Worm (Caenorhabditis elegans) whole organism, mixed stage, embryonic: Measurements from ENCODE around the gene nas-21.

Experiments
- M03D4.4 ChIP-seq: sonication (generic microtip); optimal IDR thresholded peaks from 2 replicates; lab custom pipeline; 2017; ENCODE audit warnings: mild to moderate bottlenecking, missing genetic modification characterization, missing compliant biosample characterization
- bed-3 ChIP-seq: fragments of 200-800 bp; sonication (Bioruptor generic); optimal IDR thresholded peaks from 3 replicates; lab custom pipeline; 2018; ENCODE audit warnings: mild to moderate bottlenecking, missing genetic modification characterization, moderate library complexity, missing compliant biosample characterization
- blmp-1 ChIP-seq: fragments of 150-350 bp; optimal IDR thresholded peaks from 2 replicates; lab custom pipeline; 2014; ENCODE audit warnings: missing biosample characterization, missing genetic modification characterization
- ceh-39 ChIP-seq: fragments of 150-350 bp; optimal IDR thresholded peaks from 2 replicates; lab custom pipeline; 2014; ENCODE audit warnings: missing biosample characterization, missing genetic modification characterization
- ceh-43 ChIP-seq: fragments of 200-800 bp; sonication (Bioruptor generic); optimal IDR thresholded peaks from 2 replicates; lab custom pipeline; 2018; ENCODE audit warnings: mild to moderate bottlenecking, missing genetic modification characterization, moderate library complexity, missing compliant biosample characterization
- ceh-83 ChIP-seq: fragments of 200-800 bp; sonication (Bioruptor generic); optimal IDR thresholded peaks from 2 replicates; lab custom pipeline; 2018; ENCODE audit warnings: mild to moderate bottlenecking, missing genetic modification characterization, missing compliant biosample characterization
- ces-1 ChIP-seq: fragments of 150-350 bp; optimal IDR thresholded peaks from 2 replicates; lab custom pipeline; 2014; ENCODE audit warnings: missing biosample characterization, missing genetic modification reagents, missing genetic modification characterization
- drap-1 ChIP-seq: fragments of 200-800 bp; sonication (Bioruptor generic); optimal IDR thresholded peaks from 3 replicates; lab custom pipeline; 2018; ENCODE audit warnings: mild to moderate bottlenecking, missing genetic modification characterization, missing compliant biosample characterization
- elt-1 ChIP-seq: sonication (generic microtip); optimal IDR thresholded peaks from 2 replicates; lab custom pipeline; 2017; ENCODE audit warnings: missing genetic modification characterization, mild to moderate bottlenecking, missing compliant biosample characterization, antibody characterized with exemption, moderate library complexity, borderline replicate concordance; ENCODE audit not compliant: insufficient read depth
- elt-3 ChIP-seq: fragments of 150-350 bp; optimal IDR thresholded peaks from 2 replicates; lab custom pipeline; 2014; ENCODE audit warnings: missing biosample characterization, missing genetic modification characterization
- flh-1 ChIP-seq: fragments of 200-800 bp; sonication (Bioruptor generic); optimal IDR thresholded peaks from 2 replicates; lab custom pipeline; 2018; ENCODE audit warnings: mild to moderate bottlenecking, missing genetic modification characterization, moderate library complexity, missing compliant biosample characterization
- hlh-1 ChIP-seq: fragments of 150-350 bp; optimal IDR thresholded peaks from 2 replicates; lab custom pipeline; 2014; ENCODE audit warnings: missing biosample characterization, missing genetic modification reagents, missing genetic modification characterization
- lin-13 ChIP-seq: fragments of 150-350 bp; optimal IDR thresholded peaks from 2 replicates; lab custom pipeline; 2014; ENCODE audit warnings: missing biosample characterization, missing genetic modification characterization
- lin-32 ChIP-seq: fragments of 200-800 bp; sonication (Bioruptor generic); optimal IDR thresholded peaks from 2 replicates; lab custom pipeline; 2018; ENCODE audit warnings: mild to moderate bottlenecking, missing genetic modification characterization, missing compliant biosample characterization
- lsy-2 ChIP-seq: fragments of 150-350 bp; optimal IDR thresholded peaks from 2 replicates; lab custom pipeline; 2014; ENCODE audit warnings: missing biosample characterization, missing genetic modification characterization
- mab-5 ChIP-seq: fragments of 150-350 bp; optimal IDR thresholded peaks from 2 replicates; lab custom pipeline; 2014; ENCODE audit warnings: missing biosample characterization, missing genetic modification characterization
- mep-1 ChIP-seq: fragments of 150-350 bp; optimal IDR thresholded peaks from 2 replicates; lab custom pipeline; 2017; ENCODE audit warnings: missing biosample characterization, missing genetic modification reagents, missing genetic modification characterization, inconsistent platforms
- mls-2 ChIP-seq: sonication (generic microtip); optimal IDR thresholded peaks from 2 replicates; lab custom pipeline; 2016; ENCODE audit warnings: mild to moderate bottlenecking, missing genetic modification characterization, moderate library complexity, missing compliant biosample characterization
- nhr-12 ChIP-seq: fragments of 150-350 bp; optimal IDR thresholded peaks from 2 replicates; lab custom pipeline; 2014; ENCODE audit warnings: missing biosample characterization, missing genetic modification characterization
- nhr-2 ChIP-seq: fragments of 150-350 bp; optimal IDR thresholded peaks from 2 replicates; lab custom pipeline; 2014; ENCODE audit warnings: missing biosample characterization, missing genetic modification characterization
- nhr-28 ChIP-seq: fragments of 150-350 bp; optimal IDR thresholded peaks from 2 replicates; lab custom pipeline; 2014; ENCODE audit warnings: missing biosample characterization, missing genetic modification characterization
- nhr-76 ChIP-seq: sonication (generic microtip); optimal IDR thresholded peaks from 2 replicates; lab custom pipeline; 2017; ENCODE audit warnings: missing biosample characterization, missing genetic modification characterization
- pha-4 ChIP-seq: fragments of 150-350 bp; optimal IDR thresholded peaks from 2 replicates; lab custom pipeline; 2018; ENCODE audit warnings: missing biosample characterization, missing genetic modification reagents, missing genetic modification characterization
- sem-2 ChIP-seq: fragments of 200-800 bp; sonication (Bioruptor generic); optimal IDR thresholded peaks from 2 replicates; lab custom pipeline; 2018; ENCODE audit warnings: mild to moderate bottlenecking, missing genetic modification characterization, missing compliant biosample characterization
- snpc-4 ChIP-seq: fragments of 150-350 bp; optimal IDR thresholded peaks from 2 replicates; lab custom pipeline; 2014; ENCODE audit warnings: missing biosample characterization, missing genetic modification characterization
- sptf-1 ChIP-seq: sonication (generic microtip); optimal IDR thresholded peaks from 2 replicates; lab custom pipeline; 2017; ENCODE audit warnings: mild to moderate bottlenecking, missing genetic modification characterization, moderate library complexity, missing compliant biosample characterization
- tbx-8 ChIP-seq: fragments of 200-800 bp; sonication (Bioruptor generic); optimal IDR thresholded peaks from 2 replicates; lab custom pipeline; 2018; ENCODE audit warnings: mild to moderate bottlenecking, missing genetic modification characterization, moderate library complexity, missing compliant biosample characterization
- unc-120 ChIP-seq: sonication (generic microtip); optimal IDR thresholded peaks from 2 replicates; lab custom pipeline; 2017; ENCODE audit warnings: missing genetic modification characterization, missing compliant biosample characterization; ENCODE audit not compliant: poor library complexity, severe bottlenecking
- unc-39 ChIP-seq: fragments of 150-350 bp; optimal IDR thresholded peaks from 2 replicates; lab custom pipeline; 2014; ENCODE audit warnings: missing biosample characterization, missing genetic modification characterization
- unc-62 ChIP-seq: fragments of 150-350 bp; optimal IDR thresholded peaks from 2 replicates; lab custom pipeline; 2014; ENCODE audit warnings: missing biosample characterization, missing genetic modification reagents, missing genetic modification characterization
- zip-8 ChIP-seq: fragments of 150-350 bp; optimal IDR thresholded peaks from 2 replicates; lab custom pipeline; 2014; ENCODE audit warnings: missing biosample characterization, missing genetic modification characterization
- ztf-11 ChIP-seq: fragments of 150-350 bp; optimal IDR thresholded peaks from 2 replicates; lab custom pipeline; 2014; ENCODE audit warnings: missing biosample characterization, missing genetic modification characterization

nas-21 gene

DNA sequence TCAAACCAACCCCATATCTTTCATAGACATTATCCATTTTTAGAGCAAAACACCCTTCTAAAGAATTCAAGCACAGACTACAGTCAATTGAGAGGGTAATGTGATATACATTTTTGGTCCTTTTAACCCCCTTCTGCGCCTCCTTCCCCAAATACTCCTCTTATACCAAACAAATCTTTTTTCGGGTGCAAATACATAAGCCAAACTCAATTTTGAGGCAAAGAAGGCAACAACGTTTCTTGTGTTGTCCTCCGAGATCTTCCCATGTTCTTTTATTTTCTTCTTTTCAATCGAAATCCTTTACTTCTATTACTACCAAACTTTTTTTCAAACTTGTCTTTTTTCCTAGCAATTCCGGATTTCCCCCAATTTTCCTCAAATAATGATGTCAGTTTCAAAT, 17.4 kb upstream of the nas-21 start:
- TF ChIP-seq ces-1 (GFP tag; lab: Kevin White, UChicago) (peak; percentile 54), zip-8 (no peak), ceh-43 (GFP tag; lab: Kevin White, UChicago) (no peak)

ce11 chrV:11459255-11459654, 13.1 kb upstream of the nas-21 start, which contains the start of gene T11F9.1:
Gene T11F9.1, plus strand, starts transcription at chrV:11459555.
- TF ChIP-seq bed-3 (GFP tag; lab: Kevin White, UChicago) (no peak), zip-8 (no peak), mep-1 (tag; lab: Kevin White, UChicago) (no peak), nhr-2 (tag; lab: Kevin White, UChicago) (no peak), nhr-28 (tag; lab: Kevin White, UChicago) (no peak), ceh-83 (no peak), elt-3 (tag; lab: Kevin White, UChicago) (no peak), lin-32 (GFP tag; lab: Kevin White, UChicago) (no peak), ceh-39 (tag; lab: Kevin White, UChicago) (no peak)

DNA sequence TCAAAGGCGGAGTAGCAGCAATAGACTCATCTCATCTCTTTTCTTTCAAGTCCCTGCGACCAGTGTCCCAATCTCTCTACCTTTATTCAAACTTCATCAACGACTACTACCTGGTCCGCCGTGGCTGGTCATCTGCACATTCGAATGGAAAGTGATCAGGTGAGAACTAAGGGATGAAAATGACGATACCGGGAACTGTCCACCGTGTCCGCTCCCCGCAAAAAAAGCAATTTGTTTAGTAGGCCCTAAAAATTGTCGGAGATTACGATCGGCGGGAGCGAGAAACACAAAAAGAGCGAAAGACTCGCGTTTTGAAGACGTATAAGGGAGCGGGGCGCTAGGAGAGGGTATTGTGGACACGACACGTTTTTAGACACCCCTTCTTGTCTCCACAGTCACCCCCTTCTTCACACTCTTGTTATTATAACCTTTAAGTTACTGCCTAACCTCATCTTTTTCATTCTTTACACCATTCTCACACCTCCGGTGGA, 9.4 kb upstream of the nas-21 start, which contains the start of gene zipt-16:
zipt-16 (plus strand) TSS at position 51 of the 491 bp plus-strand sequence.
- TF ChIP-seq ces-1 (GFP tag; lab: Kevin White, UChicago) (no peak), nhr-12 (tag; lab: Kevin White, UChicago) (no peak), nhr-2 (tag; lab: Kevin White, UChicago) (no peak), lsy-2 (tag; lab: Kevin White, UChicago) (no peak), zip-8 (no peak), flh-1 (GFP tag; lab: Kevin White, UChicago) (no peak), elt-3 (tag; lab: Kevin White, UChicago) (no peak), nhr-28 (tag; lab: Kevin White, UChicago) (no peak), drap-1 (no peak), mls-2 (tag; lab: Kevin White, UChicago) (no peak), elt-1 (tag; lab: Kevin White, UChicago) (no peak), mep-1 (tag; lab: Kevin White, UChicago) (no peak), unc-120 (no peak), blmp-1 (tag; lab: Kevin White, UChicago) (no peak), unc-62 (GFP tag; lab: Kevin White, UChicago) (no peak), nhr-76 (tag; lab: Kevin White, UChicago) (no peak), mab-5 (tag; lab: Kevin White, UChicago) (no peak)

ce11 chrV:11470210-11470713, 2.1 kb upstream of the nas-21 start, which contains the start of gene aat-6:
Gene aat-6, minus strand, starts transcription at chrV:11470663.
- TF ChIP-seq snpc-4 (tag; lab: Kevin White, UChicago) (no peak), blmp-1 (tag; lab: Kevin White, UChicago) (no peak), elt-3 (tag; lab: Kevin White, UChicago) (no peak), mls-2 (tag; lab: Kevin White, UChicago) (no peak), sem-2 (GFP tag; lab: Kevin White, UChicago) (no peak), ztf-11 (tag; lab: Kevin White, UChicago) (no peak), lsy-2 (tag; lab: Kevin White, UChicago) (no peak), M03D4.4 (tag; lab: Kevin White, UChicago) (no peak), tbx-8 (GFP tag; lab: Kevin White, UChicago) (no peak), nhr-28 (tag; lab: Kevin White, UChicago) (no peak), nhr-76 (tag; lab: Kevin White, UChicago) (no peak), mep-1 (tag; lab: Kevin White, UChicago) (no peak), unc-120 (no peak), pha-4 (tag; lab: Kevin White, UChicago) (no peak), unc-39 (tag; lab: Kevin White, UChicago) (no peak), sptf-1 (no peak), flh-1 (GFP tag; lab: Kevin White, UChicago) (no peak)

- TF ChIP-seq bed-3 (GFP tag; lab: Kevin White, UChicago) (no peak), zip-8 (no peak), mls-2 (tag; lab: Kevin White, UChicago) (no peak), ces-1 (GFP tag; lab: Kevin White, UChicago) (no peak), elt-3 (tag; lab: Kevin White, UChicago) (no peak), elt-1 (tag; lab: Kevin White, UChicago) (no peak), unc-120 (no peak), hlh-1 (no peak), mab-5 (tag; lab: Kevin White, UChicago) (no peak), lin-13 (tag; lab: Kevin White, UChicago) (no peak), flh-1 (GFP tag; lab: Kevin White, UChicago) (no peak), ceh-39 (tag; lab: Kevin White, UChicago) (no peak), snpc-4 (tag; lab: Kevin White, UChicago) (no peak), pha-4 (tag; lab: Kevin White, UChicago) (no peak), lsy-2 (tag; lab: Kevin White, UChicago) (no peak), lin-32 (GFP tag; lab: Kevin White, UChicago) (no peak)
Measured at ce11 chrV:11474399-11474798, 2.0 kb downstream of the nas-21 start, which contains the start of gene nas-22. Gene nas-22, plus strand, starts transcription at chrV:11474699.
